Fruit fly (Drosophila melanogaster): Measurements from ENCODE around the gene CG43386.

Gene CG43386

dm6 chrX:9992934-9993333, 15.7 kb upstream of the CG43386 start:
- TF ChIP-seq fkh (GFP tag; optimal IDR thresholded peaks at IDR 0.05) (no peak), CG10631 (GFP tag; optimal IDR thresholded peaks at IDR 0.05) (no peak), Sox14 (GFP tag; optimal IDR thresholded peaks at IDR 0.05) (no peak), Lpt (GFP tag; optimal IDR thresholded peaks at IDR 0.05) (no peak), salr (GFP tag; optimal IDR thresholded peaks at IDR 0.05) (no peak), Sox15 (GFP tag; optimal IDR thresholded peaks at IDR 0.05) (no peak), topi (GFP tag; optimal IDR thresholded peaks at IDR 0.05) (no peak), CG9139 (GFP tag; optimal IDR thresholded peaks at IDR 0.05) (no peak), CG6163 (GFP tag; IDR thresholded peaks at IDR 0.05) (no peak), spab (GFP tag; optimal IDR thresholded peaks at IDR 0.05) (no peak), CG3032 (tag; optimal IDR thresholded peaks at IDR 0.05) (no peak), CG8319 (GFP tag; optimal IDR thresholded peaks at IDR 0.05) (no peak), dac (GFP tag; optimal IDR thresholded peaks at IDR 0.05) (no peak), Gug (GFP tag; IDR thresholded peaks at IDR 0.05) (no peak)

dm6 chrX:9991013-9991412, 13.8 kb upstream of the CG43386 start:
- TF ChIP-seq Eip78C (GFP tag): peak; percentile 8
- TF ChIP-seq CG8632 (GFP tag; optimal IDR thresholded peaks at IDR 0.05): no peak
- no peak for TF ChIP-seq CG3919 (GFP tag; optimal IDR thresholded peaks at IDR 0.05)
- no peak for TF ChIP-seq Sox14 (GFP tag; optimal IDR thresholded peaks at IDR 0.05)
- no peak for TF ChIP-seq ss (GFP tag; optimal IDR thresholded peaks at IDR 0.05)
- TF ChIP-seq achi (GFP tag; optimal IDR thresholded peaks at IDR 0.05): no peak
- TF ChIP-seq Ets96B (tag; optimal IDR thresholded peaks at IDR 0.05): no peak
- no peak for TF ChIP-seq CG8119 (GFP tag; IDR thresholded peaks at IDR 0.05)
- no peak for TF ChIP-seq Smox (GFP tag; optimal IDR thresholded peaks at IDR 0.05)
- no peak for TF ChIP-seq CG6854 (GFP tag; optimal IDR thresholded peaks at IDR 0.05)
- TF ChIP-seq lz (GFP tag; optimal IDR thresholded peaks at IDR 0.05): no peak
- no peak for TF ChIP-seq CG10631 (GFP tag; optimal IDR thresholded peaks at IDR 0.05)
- 0 out of 3 replicates have a peak, but pooled peaks have one; percentile 12 for TF ChIP-seq eg (GFP tag; IDR thresholded peaks at IDR 0.05)
- TF ChIP-seq CG3032 (tag; optimal IDR thresholded peaks at IDR 0.05): no peak
- TF ChIP-seq CG11902 (GFP tag; optimal IDR thresholded peaks at IDR 0.05): no peak
- no peak for TF ChIP-seq spab (GFP tag; optimal IDR thresholded peaks at IDR 0.05)
- no peak for TF ChIP-seq Lpt (GFP tag; optimal IDR thresholded peaks at IDR 0.05)
- TF ChIP-seq CG6808 (GFP tag; optimal IDR thresholded peaks at IDR 0.05): no peak
- TF ChIP-seq pdm3 (GFP tag; optimal IDR thresholded peaks at IDR 0.05): no peak
- TF ChIP-seq Blimp-1 (GFP tag; optimal IDR thresholded peaks at IDR 0.05): peak; percentile 88
- no peak for TF ChIP-seq Sox15 (GFP tag; optimal IDR thresholded peaks at IDR 0.05)
- TF ChIP-seq esn (GFP tag; optimal IDR thresholded peaks at IDR 0.05): no peak
- TF ChIP-seq cyc (GFP tag; optimal IDR thresholded peaks at IDR 0.05): no peak
- TF ChIP-seq net (GFP tag; optimal IDR thresholded peaks at IDR 0.05): no peak
- TF ChIP-seq vri (GFP tag; optimal IDR thresholded peaks at IDR 0.05): peak; percentile 79
- TF ChIP-seq CG4318 (GFP tag; optimal IDR thresholded peaks at IDR 0.05): no peak
- TF ChIP-seq svp (GFP tag): no peak
- no peak for TF ChIP-seq acj6 (GFP tag; optimal IDR thresholded peaks at IDR 0.05)

dm6 chrX:9989154-9989787, 12.1 kb upstream of the CG43386 start, which contains the start of gene CG32694:
TSS of gene CG32694 (plus strand) at chrX:9989690.
- TF ChIP-seq CG8119 (GFP tag; IDR thresholded peaks at IDR 0.05) (peak; percentile 46; the same call in 1 of the 3 replicates), Eip78C (GFP tag) (peak; percentile 72), eg (GFP tag; IDR thresholded peaks at IDR 0.05) (no peak; the same call in 2 of the 3 replicates), acj6 (GFP tag; optimal IDR thresholded peaks at IDR 0.05) (no peak), CG6276 (GFP tag; optimal IDR thresholded peaks at IDR 0.05) (peak; percentile 52), CG16779 (tag; optimal IDR thresholded peaks at IDR 0.05) (peak; percentile 13), vri (GFP tag; optimal IDR thresholded peaks at IDR 0.05) (no peak), CG15336 (GFP tag; IDR thresholded peaks at IDR 0.05) (peak; percentile 39; the same call in 1 of the 2 replicates), CG9139 (GFP tag; optimal IDR thresholded peaks at IDR 0.05) (peak; percentile 20), ss (GFP tag; optimal IDR thresholded peaks at IDR 0.05) (peak in 1 of 2 experiments; percentile 73), CG6808 (GFP tag; optimal IDR thresholded peaks at IDR 0.05) (peak; percentile 0), Blimp-1 (GFP tag; optimal IDR thresholded peaks at IDR 0.05) (peak; percentile 79), CG8319 (GFP tag; optimal IDR thresholded peaks at IDR 0.05) (no peak)

Measured in whole organism, prepupa.